Fruit fly (Drosophila melanogaster) whole organism, embryonic: ENCODE results near the gene CG32137.
A peak's percentile ranks its signal among the peaks of the same experiment; 100 is the strongest.

ENCODE experiments used
- Atf6 ChIP-seq: fragments of 200-800 bp; sonication (Bioruptor generic); IDR thresholded peaks from 2 replicates; pipeline ENCODE4 v1.3.6; 2022; ENCODE audit warnings: missing biosample characterization, missing genetic modification characterization
- CG1024 ChIP-seq: fragments of 200-800 bp; sonication (Bioruptor generic); IDR thresholded peaks from 2 replicates; pipeline ENCODE4 v1.3.6; 2022; ENCODE audit warnings: missing biosample characterization, missing genetic modification characterization
- CG10959 ChIP-seq: fragments of 200-800 bp; sonication (Bioruptor generic); IDR thresholded peaks from 2 replicates; pipeline ENCODE4 v1.3.6; 2022; ENCODE audit warnings: missing biosample characterization, missing genetic modification characterization
- CG11695 ChIP-seq: fragments of 200-800 bp; sonication (Bioruptor generic); IDR thresholded peaks from 3 replicates; pipeline ENCODE4 v1.3.6; 2022; ENCODE audit warnings: missing biosample characterization, missing genetic modification characterization
- CG11696 ChIP-seq: fragments of 200-800 bp; sonication (Bioruptor generic); IDR thresholded peaks from 2 replicates; pipeline ENCODE4 v1.3.6; 2022; ENCODE audit warnings: missing biosample characterization, missing genetic modification characterization
- CG12071 ChIP-seq: fragments of 200-800 bp; sonication (Bioruptor generic); optimal IDR thresholded peaks from 3 replicates; lab custom pipeline; 2018; ENCODE audit warnings: missing biosample characterization, mild to moderate bottlenecking, missing genetic modification characterization
- CG12659 ChIP-seq: fragments of 200-800 bp; sonication (Bioruptor generic); optimal IDR thresholded peaks from 3 replicates; lab custom pipeline; 2017; ENCODE audit warnings: mild to moderate bottlenecking, missing biosample characterization, missing genetic modification reagents, missing genetic modification characterization
- CG13894 ChIP-seq: fragments of 200-800 bp; sonication (Bioruptor generic); optimal IDR thresholded peaks from 3 replicates; lab custom pipeline; 2018; ENCODE audit warnings: missing biosample characterization, mild to moderate bottlenecking, missing genetic modification characterization, moderate library complexity
- CG14014 ChIP-seq: fragments of 200-800 bp; sonication (Bioruptor generic); IDR thresholded peaks from 2 replicates; pipeline ENCODE4 v1.3.6; 2022; ENCODE audit warnings: missing biosample characterization, missing genetic modification characterization
- CG14050 ChIP-seq: fragments of 200-800 bp; sonication (Bioruptor generic); IDR thresholded peaks from 3 replicates; pipeline ENCODE4 v1.3.6; 2022; ENCODE audit warnings: missing biosample characterization, missing genetic modification characterization
- CG14441 ChIP-seq: fragments of 200-800 bp; sonication (Bioruptor generic); IDR thresholded peaks from 2 replicates; pipeline ENCODE4 v1.3.6; 2022; ENCODE audit warnings: missing biosample characterization, missing genetic modification characterization
- CG1647 ChIP-seq: fragments of 200-800 bp; sonication (Bioruptor generic); optimal IDR thresholded peaks from 3 replicates; lab custom pipeline; 2016; ENCODE audit warnings: missing biosample characterization, missing genetic modification characterization
- CG2889 ChIP-seq: fragments of 200-800 bp; sonication (Bioruptor generic); IDR thresholded peaks from 3 replicates; pipeline ENCODE4 v1.3.6; 2022; ENCODE audit warnings: missing biosample characterization, missing genetic modification characterization
- CG30431 ChIP-seq: fragments of 200-800 bp; sonication (Bioruptor generic); optimal IDR thresholded peaks from 2 replicates; lab custom pipeline; 2017; ENCODE audit warnings: missing biosample characterization, missing genetic modification characterization
- CG32767 ChIP-seq: fragments of 200-800 bp; sonication (Bioruptor generic); IDR thresholded peaks from 2 replicates; pipeline ENCODE4 v1.3.6; 2022; ENCODE audit warnings: missing biosample characterization, missing genetic modification characterization
- CG34224 ChIP-seq: fragments of 200-800 bp; sonication (Bioruptor generic); IDR thresholded peaks from 3 replicates; pipeline ENCODE4 v1.3.6; 2022; ENCODE audit warnings: missing biosample characterization, missing genetic modification characterization; ENCODE audit not compliant: partially characterized antibody
- CG42726 ChIP-seq: fragments of 200-800 bp; sonication (Bioruptor generic); IDR thresholded peaks from 2 replicates; pipeline ENCODE4 v1.3.6; 2022; ENCODE audit warnings: missing biosample characterization, missing genetic modification characterization; ENCODE audit not compliant: partially characterized antibody
- CG4328 ChIP-seq: fragments of 200-800 bp; sonication (Bioruptor generic); optimal IDR thresholded peaks from 3 replicates; lab custom pipeline; 2017; ENCODE audit warnings: missing biosample characterization, missing genetic modification reagents, missing genetic modification characterization
- CG43689 ChIP-seq: fragments of 200-800 bp; sonication (Bioruptor generic); IDR thresholded peaks from 2 replicates; pipeline ENCODE4 v1.3.6; 2022; ENCODE audit warnings: missing biosample characterization, missing genetic modification characterization
- CG4404 ChIP-seq: fragments of 200-800 bp; sonication (Bioruptor generic); IDR thresholded peaks from 2 replicates; pipeline ENCODE4 v1.3.6; 2022; ENCODE audit warnings: missing biosample characterization, missing genetic modification characterization
- CG5180 ChIP-seq: fragments of 200-800 bp; sonication (Bioruptor generic); optimal IDR thresholded peaks from 3 replicates; lab custom pipeline; 2017; ENCODE audit warnings: missing biosample characterization, missing genetic modification characterization, mild to moderate bottlenecking, moderate library complexity, missing genetic modification reagents
- CG7556 ChIP-seq: fragments of 200-800 bp; sonication (Bioruptor generic); optimal IDR thresholded peaks from 2 replicates; lab custom pipeline; 2017; ENCODE audit warnings: missing biosample characterization, mild to moderate bottlenecking, missing genetic modification characterization
- CG7839 ChIP-seq: fragments of 200-800 bp; sonication (Bioruptor generic); optimal IDR thresholded peaks from 3 replicates; lab custom pipeline; 2018; ENCODE audit warnings: missing biosample characterization, mild to moderate bottlenecking, missing genetic modification characterization, moderate library complexity
- CG8359 ChIP-seq: fragments of 200-800 bp; sonication (Bioruptor generic); optimal IDR thresholded peaks from 2 replicates; lab custom pipeline; 2017; ENCODE audit warnings: missing biosample characterization, mild to moderate bottlenecking, missing genetic modification characterization, borderline replicate concordance
- CG8388 ChIP-seq: fragments of 200-800 bp; sonication (Bioruptor generic); optimal IDR thresholded peaks from 2 replicates; lab custom pipeline; 2019; ENCODE audit warnings: missing biosample characterization, mild to moderate bottlenecking, missing genetic modification characterization, moderate library complexity
- CkIIα-i1 ChIP-seq: fragments of 200-800 bp; sonication (Bioruptor generic); IDR thresholded peaks from 2 replicates; pipeline ENCODE4 v1.3.6; 2022; ENCODE audit warnings: missing biosample characterization, missing genetic modification characterization
- Dek ChIP-seq: fragments of 200-800 bp; sonication (Bioruptor generic); optimal IDR thresholded peaks from 3 replicates; lab custom pipeline; 2019; ENCODE audit warnings: missing biosample characterization, mild to moderate bottlenecking, missing genetic modification characterization, moderate library complexity
- Eip74EF ChIP-seq, 2 experiments: fragments of 200-800 bp in 1 of 2; fragments of >200 bp in 1 of 2; sonication (Bioruptor generic) in 1 of 2; optimal IDR thresholded peaks; 2 replicates each; lab custom pipeline; 2017 to 2019; ENCODE audit warnings: missing biosample characterization in 2 of 2, missing genetic modification characterization in 2 of 2, mild to moderate bottlenecking in 1 of 2, moderate library complexity in 1 of 2
- Hand ChIP-seq: fragments of 200-800 bp; sonication (Bioruptor generic); optimal IDR thresholded peaks from 2 replicates; lab custom pipeline; 2017; ENCODE audit warnings: mild to moderate bottlenecking, missing biosample characterization, missing genetic modification reagents, missing genetic modification characterization
- Mad ChIP-seq: fragments of 200-800 bp; sonication (Bioruptor generic); optimal IDR thresholded peaks from 2 replicates; lab custom pipeline; 2016; ENCODE audit warnings: missing biosample characterization, missing genetic modification characterization
- Optix ChIP-seq: fragments of 200-800 bp; sonication (Bioruptor generic); IDR thresholded peaks from 3 replicates; pipeline ENCODE4 v1.3.6; 2022; ENCODE audit warnings: missing biosample characterization, missing genetic modification characterization
- Rx ChIP-seq: fragments of 200-800 bp; sonication (Bioruptor generic); IDR thresholded peaks from 2 replicates; pipeline ENCODE4 v1.3.6; 2022; ENCODE audit warnings: missing biosample characterization, missing genetic modification characterization
- al ChIP-seq: fragments of 200-800 bp; sonication (Bioruptor generic); IDR thresholded peaks from 2 replicates; pipeline ENCODE4 v1.3.6; 2022; ENCODE audit warnings: missing biosample characterization, missing genetic modification characterization
- amos ChIP-seq: fragments of 200-800 bp; sonication (Bioruptor generic); IDR thresholded peaks from 2 replicates; pipeline ENCODE4 v1.3.6; 2022; ENCODE audit warnings: missing biosample characterization, missing genetic modification characterization; ENCODE audit not compliant: partially characterized antibody
- ash1 ChIP-seq: fragments of 200-800 bp; sonication (Bioruptor generic); optimal IDR thresholded peaks from 2 replicates; lab custom pipeline; 2018; ENCODE audit warnings: missing biosample characterization, mild to moderate bottlenecking, missing genetic modification characterization
- btn ChIP-seq: fragments of 200-800 bp; sonication (Bioruptor generic); optimal IDR thresholded peaks from 2 replicates; lab custom pipeline; 2016; ENCODE audit warnings: missing biosample characterization, missing genetic modification characterization
- cad ChIP-seq: fragments of >200 bp; optimal IDR thresholded peaks from 2 replicates; lab custom pipeline; 2017; ENCODE audit warnings: missing biosample characterization, missing genetic modification characterization
- crp ChIP-seq, 2 experiments: fragments of 200-800 bp; sonication (Bioruptor generic); optimal IDR thresholded peaks; 2 replicates in 1 of 2; 3 replicates in 1 of 2; lab custom pipeline; 2017; ENCODE audit warnings: missing biosample characterization in 2 of 2, missing genetic modification characterization in 2 of 2, mild to moderate bottlenecking in 1 of 2, moderate library complexity in 1 of 2
- ewg ChIP-seq: fragments of 200-800 bp; sonication (Bioruptor generic); optimal IDR thresholded peaks from 3 replicates; lab custom pipeline; 2017; ENCODE audit warnings: mild to moderate bottlenecking, missing biosample characterization, missing genetic modification reagents, missing genetic modification characterization
- hb ChIP-seq: fragments of 200-800 bp; sonication (Bioruptor generic); IDR thresholded peaks from 3 replicates; pipeline ENCODE4 v1.3.6; 2022; ENCODE audit warnings: missing biosample characterization, missing genetic modification characterization; ENCODE audit not compliant: partially characterized antibody
- hkb ChIP-seq, 2 experiments: fragments of 200-800 bp in 1 of 2; fragments of >200 bp in 1 of 2; sonication (Bioruptor generic) in 1 of 2; IDR thresholded peaks in 1 of 2; optimal IDR thresholded peaks in 1 of 2; 2 replicates each; pipeline versions ENCODE4 v1.3.6 to Lab custom; 2017 to 2022; ENCODE audit warnings: missing biosample characterization in 1 of 2, missing genetic modification characterization in 1 of 2
- maf-S ChIP-seq: fragments of 200-800 bp; sonication (Bioruptor generic); optimal IDR thresholded peaks from 2 replicates; lab custom pipeline; 2016; ENCODE audit warnings: missing biosample characterization, missing genetic modification characterization
- mirr ChIP-seq: fragments of 200-800 bp; sonication (Bioruptor generic); optimal IDR thresholded peaks from 3 replicates; lab custom pipeline; 2018; ENCODE audit warnings: missing biosample characterization, mild to moderate bottlenecking, missing genetic modification characterization
- org-1 ChIP-seq: fragments of 200-800 bp; sonication (Bioruptor generic); optimal IDR thresholded peaks from 2 replicates; lab custom pipeline; 2017; ENCODE audit warnings: missing biosample characterization, missing genetic modification characterization
- ro ChIP-seq: fragments of 200-800 bp; sonication (Bioruptor generic); IDR thresholded peaks from 2 replicates; pipeline ENCODE4 v1.3.6; 2022; ENCODE audit warnings: missing biosample characterization, missing genetic modification characterization
- slbo ChIP-seq: fragments of 200-800 bp; sonication (Bioruptor generic); IDR thresholded peaks from 2 replicates; pipeline ENCODE4 v1.3.6; 2022; ENCODE audit warnings: missing biosample characterization, missing genetic modification characterization
- sqz ChIP-seq: fragments of 200-800 bp; sonication (Bioruptor generic); optimal IDR thresholded peaks from 3 replicates; lab custom pipeline; 2018; ENCODE audit warnings: missing biosample characterization, mild to moderate bottlenecking, missing genetic modification characterization
- tll ChIP-seq, 2 experiments: fragments of 200-800 bp in 1 of 2; fragments of >200 bp in 1 of 2; sonication (Bioruptor generic) in 1 of 2; optimal IDR thresholded peaks; 2 replicates each; lab custom pipeline; 2017 to 2019; ENCODE audit warnings: missing biosample characterization in 2 of 2, missing genetic modification characterization in 2 of 2, mild to moderate bottlenecking in 1 of 2, moderate library complexity in 1 of 2
- tna ChIP-seq: fragments of 200-800 bp; sonication (Bioruptor generic); IDR thresholded peaks from 2 replicates; pipeline ENCODE4 v1.3.6; 2022; ENCODE audit warnings: missing biosample characterization, missing genetic modification characterization; ENCODE audit not compliant: partially characterized antibody

The CG32137 gene

DNA sequence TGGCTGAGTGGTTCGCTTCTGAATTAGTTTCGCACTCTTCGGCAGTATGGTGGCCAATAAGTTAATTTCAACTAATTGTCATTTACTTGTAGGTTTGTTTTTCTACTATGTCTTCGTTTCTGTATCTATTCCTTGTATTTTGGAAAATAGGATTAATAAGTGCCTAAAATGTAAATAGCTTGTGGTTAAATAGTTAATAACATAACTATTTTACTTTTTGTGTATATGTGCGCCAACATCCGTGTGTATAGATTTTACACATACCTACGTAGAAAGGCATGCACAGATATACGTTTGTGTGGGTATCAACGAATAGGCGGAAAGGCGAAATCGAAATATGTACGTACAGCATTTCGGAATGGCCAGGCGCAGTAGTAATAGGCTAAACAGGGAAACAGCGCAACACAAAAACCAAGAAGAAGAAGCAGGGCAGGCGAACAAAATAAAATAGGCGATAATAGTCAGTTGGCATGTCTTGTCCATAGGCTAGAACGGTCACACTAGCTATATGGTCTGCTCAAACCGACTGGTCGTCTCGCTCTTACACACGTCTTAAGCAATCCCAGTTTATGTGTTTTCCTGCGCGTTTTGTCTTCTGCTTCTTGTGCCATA, 63.6 kb downstream of the CG32137 start (continued):
- TF ChIP-seq CG2889 (GFP tag; lab: Robert Waterston, UW) (no peak), ro (GFP tag; lab: Robert Waterston, UW) (no peak), Dek (tag; lab: Kevin White, UChicago) (peak; percentile 12), tna (GFP tag; lab: Robert Waterston, UW) (no peak), amos (GFP tag; lab: Robert Waterston, UW) (peak; percentile 28; the same call in 1 of the 2 replicates), org-1 (GFP tag; lab: Kevin White, UChicago) (no peak), CG12659 (peak; percentile 57), Hand (no peak), CG7556 (no peak), Optix (GFP tag; lab: Robert Waterston, UW) (no peak), CG14441 (no peak), slbo (GFP tag; lab: Robert Waterston, UW) (peak; percentile 27; the same call in 1 of the 2 replicates), CG8388 (GFP tag; lab: Kevin White, UChicago) (no peak), CkIIα-i1 (no peak), CG5180 (GFP tag; lab: Kevin White, UChicago) (no peak), maf-S (GFP tag; lab: Kevin White, UChicago) (no peak), CG1024 (GFP tag; lab: Robert Waterston, UW) (no peak), CG11696 (GFP tag; lab: Robert Waterston, UW) (no peak), CG10959 (GFP tag; lab: Robert Waterston, UW) (no peak), crp (GFP tag; optimal IDR thresholded peaks at IDR 0.05; lab: Kevin White, UChicago) (no peak), CG14050 (GFP tag; lab: Robert Waterston, UW) (no peak), CG11695 (GFP tag; lab: Robert Waterston, UW) (no peak), al (GFP tag; lab: Robert Waterston, UW) (no peak), Atf6 (GFP tag; lab: Robert Waterston, UW) (no peak), CG43689 (GFP tag; lab: Robert Waterston, UW) (no peak), mirr (GFP tag; lab: Kevin White, UChicago) (peak; percentile 37), ewg (GFP tag; lab: Kevin White, UChicago) (peak; percentile 90), tll (GFP tag; optimal IDR thresholded peaks at IDR 0.05; lab: Kevin White, UChicago) (no peak), cad (GFP tag; lab: Kevin White, UChicago) (no peak), CG4404 (GFP tag; lab: Robert Waterston, UW) (no peak), CG12071 (GFP tag; lab: Kevin White, UChicago) (no peak), CG1647 (no peak), Eip74EF (GFP tag; optimal IDR thresholded peaks at IDR 0.05; lab: Kevin White, UChicago) (peak in 1 of 2 experiments; percentile 35), sqz (GFP tag; lab: Kevin White, UChicago) (no peak), hkb (optimal IDR thresholded peaks at IDR 0.05; lab: Kevin White, UChicago) (no peak), hkb (GFP tag; IDR thresholded peaks at IDR 0.05; lab: Robert Waterston, UW) (no peak; the same call in 1 of the 2 replicates), CG14014 (GFP tag; lab: Robert Waterston, UW) (no peak), CG4328 (GFP tag; lab: Kevin White, UChicago) (no peak), CG32767 (GFP tag; lab: Robert Waterston, UW) (peak; percentile 74), hb (GFP tag; lab: Robert Waterston, UW) (no peak), CG8359 (GFP tag; lab: Kevin White, UChicago) (no peak), CG7839 (tag; lab: Kevin White, UChicago) (no peak), Mad (GFP tag; lab: Kevin White, UChicago) (no peak), CG13894 (tag; lab: Kevin White, UChicago) (peak; percentile 51), Rx (GFP tag; lab: Robert Waterston, UW) (no peak), CG42726 (GFP tag; lab: Robert Waterston, UW) (0 out of 2 replicates have a peak, but pooled peaks have one; percentile 46), CG30431 (no peak), btn (GFP tag; lab: Kevin White, UChicago) (no peak), ash1 (GFP tag; lab: Kevin White, UChicago) (no peak), CG34224 (GFP tag; lab: Robert Waterston, UW) (no peak)
